Worm (Caenorhabditis elegans) whole organism, young adult: ENCODE results near the gene srh-244.
"Not testable (repeated sequence)": the region's sequence is repeated elsewhere in the genome, so short reads cannot be mapped to it uniquely, and the experiment has no call there.

Source experiments
- B0336.3 ChIP-seq: fragments of 200-800 bp; sonication (Bioruptor generic); IDR thresholded peaks from 2 replicates; pipeline ENCODE4 v1.3.6; 2022; ENCODE audit warnings: missing genetic modification characterization, missing compliant biosample characterization
- C17E4.6 ChIP-seq: fragments of 200-800 bp; sonication (Bioruptor generic); IDR thresholded peaks from 2 replicates; pipeline ENCODE4 v1.3.6; 2022; ENCODE audit warnings: missing genetic modification reagents, missing genetic modification characterization, missing compliant biosample characterization
- F10E7.11 ChIP-seq: sonication (generic microtip); optimal IDR thresholded peaks from 2 replicates; lab custom pipeline; 2017; ENCODE audit warnings: mild to moderate bottlenecking, missing genetic modification characterization, moderate library complexity, missing compliant biosample characterization
- F23B12.7 ChIP-seq: sonication (generic microtip); optimal IDR thresholded peaks from 2 replicates; lab custom pipeline; 2017; ENCODE audit warnings: missing genetic modification characterization, mild to moderate bottlenecking, missing compliant biosample characterization, antibody characterized with exemption, moderate library complexity; ENCODE audit not compliant: insufficient read depth
- T07F8.4 ChIP-seq: sonication (generic microtip); optimal IDR thresholded peaks from 2 replicates; lab custom pipeline; 2016; ENCODE audit warnings: mild to moderate bottlenecking, missing genetic modification characterization, moderate library complexity, missing compliant biosample characterization
- Y67H2A.10 ChIP-seq: fragments of 200-800 bp; sonication (Bioruptor generic); conservative IDR thresholded peaks from 2 replicates; pipeline ENCODE4 v1.3.6; 2022; ENCODE audit warnings: missing genetic modification reagents, missing genetic modification characterization, missing compliant biosample characterization
- cebp-1 ChIP-seq, 2 experiments: fragments of 200-800 bp in 1 of 2; sonication (Bioruptor generic) in 1 of 2; sonication (generic microtip) in 1 of 2; IDR thresholded peaks in 1 of 2; optimal IDR thresholded peaks in 1 of 2; 2 replicates each; pipeline versions ENCODE4 v1.3.6 to Lab custom; 2017 to 2022; ENCODE audit warnings: missing compliant biosample characterization in 2 of 2, missing genetic modification characterization in 2 of 2, mild to moderate bottlenecking in 1 of 2, missing genetic modification reagents in 1 of 2, moderate library complexity in 1 of 2
- cebp-2 ChIP-seq: fragments of 200-800 bp; sonication (Bioruptor generic); IDR thresholded peaks from 2 replicates; pipeline ENCODE4 v1.3.6; 2022; ENCODE audit warnings: missing genetic modification characterization, missing compliant biosample characterization
- ceh-100 ChIP-seq: fragments of 200-800 bp; sonication (Bioruptor generic); IDR thresholded peaks from 2 replicates; pipeline ENCODE4 v1.3.6; 2022; ENCODE audit warnings: missing genetic modification reagents, missing genetic modification characterization, missing compliant biosample characterization
- ceh-27 ChIP-seq: fragments of 200-800 bp; sonication (Bioruptor generic); optimal IDR thresholded peaks from 2 replicates; lab custom pipeline; 2018; ENCODE audit warnings: mild to moderate bottlenecking, missing genetic modification characterization, moderate library complexity, missing compliant biosample characterization
- ceh-40 ChIP-seq: fragments of 200-800 bp; sonication (Bioruptor generic); IDR thresholded peaks from 2 replicates; pipeline ENCODE4 v1.3.6; 2022; ENCODE audit warnings: missing genetic modification characterization, missing compliant biosample characterization
- ceh-79 ChIP-seq: sonication (generic microtip); optimal IDR thresholded peaks from 2 replicates; lab custom pipeline; 2017; ENCODE audit warnings: mild to moderate bottlenecking, missing genetic modification characterization, missing compliant biosample characterization
- efl-1 ChIP-seq: fragments of 150-350 bp; optimal IDR thresholded peaks from 2 replicates; lab custom pipeline; 2014; ENCODE audit warnings: missing biosample characterization, missing genetic modification reagents, missing genetic modification characterization
- ets-4 ChIP-seq: fragments of 200-800 bp; sonication (Bioruptor generic); optimal IDR thresholded peaks from 2 replicates; lab custom pipeline; 2018; ENCODE audit warnings: mild to moderate bottlenecking, missing genetic modification characterization, missing compliant biosample characterization
- gei-17 ChIP-seq: fragments of 200-800 bp; sonication (Bioruptor generic); optimal IDR thresholded peaks from 2 replicates; lab custom pipeline; 2018; ENCODE audit warnings: mild to moderate bottlenecking, missing genetic modification characterization, missing compliant biosample characterization
- him-1 ChIP-seq: sonication (generic microtip); optimal IDR thresholded peaks from 2 replicates; lab custom pipeline; 2016; ENCODE audit warnings: missing genotype, missing genetic modification reagents, missing genetic modification characterization, missing compliant biosample characterization
- hlh-12 ChIP-seq: sonication (generic microtip); optimal IDR thresholded peaks from 2 replicates; lab custom pipeline; 2016; ENCODE audit warnings: missing genetic modification characterization, missing compliant biosample characterization
- hlh-26 ChIP-seq: fragments of 200-800 bp; sonication (Bioruptor generic); conservative IDR thresholded peaks from 2 replicates; pipeline ENCODE4 v1.3.6; 2022; ENCODE audit warnings: missing genetic modification reagents, missing genetic modification characterization, missing compliant biosample characterization
- hmg-20 ChIP-seq: fragments of 200-800 bp; sonication (Bioruptor generic); IDR thresholded peaks from 2 replicates; pipeline ENCODE4 v1.3.6; 2022; ENCODE audit warnings: missing genetic modification reagents, missing genetic modification characterization, missing compliant biosample characterization
- hsf-1 ChIP-seq: fragments of 200-800 bp; sonication (Bioruptor generic); IDR thresholded peaks from 2 replicates; pipeline ENCODE4 v1.3.6; 2022; ENCODE audit warnings: missing genetic modification reagents, missing genetic modification characterization, missing compliant biosample characterization
- let-607 ChIP-seq, 2 experiments: fragments of 200-800 bp in 1 of 2; sonication (Bioruptor generic) in 1 of 2; sonication (generic microtip) in 1 of 2; optimal IDR thresholded peaks; 2 replicates each; lab custom pipeline; 2016 to 2018; ENCODE audit warnings: mild to moderate bottlenecking in 2 of 2, missing compliant biosample characterization in 2 of 2, missing genetic modification characterization in 2 of 2, moderate library complexity in 2 of 2, missing genotype in 1 of 2
- lin-40 ChIP-seq: sonication (generic microtip); optimal IDR thresholded peaks from 2 replicates; lab custom pipeline; 2016; ENCODE audit warnings: missing genetic modification characterization, mild to moderate bottlenecking, missing compliant biosample characterization, missing genotype, missing genetic modification reagents
- lin-54 ChIP-seq: fragments of 200-800 bp; sonication (Bioruptor generic); optimal IDR thresholded peaks from 2 replicates; lab custom pipeline; 2018; ENCODE audit warnings: mild to moderate bottlenecking, missing genetic modification characterization, missing compliant biosample characterization
- lsl-1 ChIP-seq: fragments of 200-800 bp; sonication (Bioruptor generic); optimal IDR thresholded peaks from 2 replicates; lab custom pipeline; 2018; ENCODE audit warnings: mild to moderate bottlenecking, missing genetic modification characterization, moderate library complexity, missing compliant biosample characterization
- madf-6 ChIP-seq: fragments of 200-800 bp; sonication (Bioruptor generic); IDR thresholded peaks from 2 replicates; pipeline ENCODE4 v1.3.6; 2022; ENCODE audit warnings: missing genetic modification reagents, missing genetic modification characterization, missing compliant biosample characterization
- mel-28 ChIP-seq: sonication (generic microtip); optimal IDR thresholded peaks from 2 replicates; lab custom pipeline; 2016; ENCODE audit warnings: borderline replicate concordance, mild to moderate bottlenecking, missing genetic modification characterization, missing compliant biosample characterization
- nhr-179 ChIP-seq: sonication (generic microtip); optimal IDR thresholded peaks from 2 replicates; lab custom pipeline; 2016; ENCODE audit warnings: mild to moderate bottlenecking, missing genetic modification characterization, missing compliant biosample characterization
- nhr-90 ChIP-seq: sonication (generic microtip); optimal IDR thresholded peaks from 2 replicates; lab custom pipeline; 2016; ENCODE audit warnings: missing genotype, mild to moderate bottlenecking, missing genetic modification characterization, missing compliant biosample characterization
- snpc-1.3 ChIP-seq: sonication (generic microtip); optimal IDR thresholded peaks from 2 replicates; lab custom pipeline; 2017; ENCODE audit warnings: missing genetic modification characterization, mild to moderate bottlenecking, missing compliant biosample characterization, antibody characterized with exemption, moderate library complexity, missing genotype, missing genetic modification reagents; ENCODE audit not compliant: insufficient read depth
- snpc-3.4 ChIP-seq: sonication (generic microtip); optimal IDR thresholded peaks from 2 replicates; lab custom pipeline; 2017; ENCODE audit warnings: missing genetic modification characterization, mild to moderate bottlenecking, missing compliant biosample characterization, antibody characterized with exemption, moderate library complexity, missing genotype, missing genetic modification reagents
- somi-1 ChIP-seq: fragments of 200-800 bp; sonication (Bioruptor generic); optimal IDR thresholded peaks from 2 replicates; lab custom pipeline; 2018; ENCODE audit warnings: mild to moderate bottlenecking, missing genetic modification characterization, missing compliant biosample characterization
- unc-130 ChIP-seq: sonication (generic microtip); optimal IDR thresholded peaks from 2 replicates; lab custom pipeline; 2016; ENCODE audit warnings: missing genetic modification reagents, missing genetic modification characterization, missing compliant biosample characterization
- ztf-22 ChIP-seq: fragments of 200-800 bp; sonication (Bioruptor generic); optimal IDR thresholded peaks from 2 replicates; lab custom pipeline; 2018; ENCODE audit warnings: mild to moderate bottlenecking, missing genetic modification characterization, moderate library complexity, missing compliant biosample characterization

The srh-244 gene

DNA sequence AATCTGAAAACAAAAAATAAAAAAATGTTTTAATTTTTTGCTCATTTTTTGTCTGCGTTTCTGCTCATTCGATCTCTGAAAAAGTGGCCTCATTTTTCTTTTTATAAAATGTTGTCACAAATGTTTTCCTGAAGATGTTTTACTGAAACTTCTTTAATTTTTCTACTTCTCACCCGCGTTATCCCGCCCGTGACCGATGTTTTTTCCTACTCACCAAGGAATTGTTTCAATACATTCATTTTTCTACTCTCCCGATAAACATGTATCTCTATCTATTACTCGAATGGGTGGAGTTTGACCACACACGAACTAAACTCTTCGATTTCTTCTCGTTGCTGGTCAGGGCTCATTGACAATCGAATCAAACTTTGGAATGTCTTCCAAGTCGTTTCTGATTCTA is 12.8 kb upstream of the srh-244 start, which contains the start of gene F10G2.2:
F10G2.2 (plus strand) TSS at position 301 of the 400 bp plus-strand sequence.
- TF ChIP-seq mel-28 (no peak), F10E7.11 (no peak), hsf-1 (GFP tag; lab: Robert Waterston, UW) (no peak), ets-4 (GFP tag; lab: Kevin White, UChicago) (no peak), ceh-79 (tag; lab: Kevin White, UChicago) (no peak), lin-54 (GFP tag; lab: Kevin White, UChicago) (no peak), somi-1 (GFP tag; lab: Kevin White, UChicago) (no peak), C17E4.6 (GFP tag; lab: Robert Waterston, UW) (no peak), ceh-27 (GFP tag; lab: Kevin White, UChicago) (no peak)

DNA sequence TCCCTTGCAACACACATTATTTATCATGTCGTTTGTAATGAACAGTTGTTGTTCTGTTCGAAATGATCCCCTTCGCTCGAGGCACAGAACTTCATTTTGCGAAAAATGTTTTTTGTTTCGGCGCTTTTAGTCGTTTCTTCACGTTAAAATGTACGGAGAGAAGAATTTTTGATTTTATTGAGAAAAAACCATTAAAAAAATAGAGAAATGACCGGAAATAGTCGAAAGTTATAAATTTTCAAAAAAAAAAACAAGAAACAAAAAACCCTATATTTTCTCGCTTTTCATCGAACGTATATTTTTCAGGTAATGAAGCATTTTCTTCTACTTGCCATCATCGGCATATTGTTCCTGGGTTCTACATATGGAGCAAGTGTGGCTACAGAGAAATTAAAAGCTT is 11.4 kb upstream of the srh-244 start, which contains the start of gene F10G2.1:
F10G2.1 (plus strand) TSS at position 301 of the 400 bp plus-strand sequence.
- TF ChIP-seq let-607 (tag; optimal IDR thresholded peaks at IDR 0.05; lab: Kevin White, UChicago) (no peak), hmg-20 (GFP tag; lab: Robert Waterston, UW) (no peak), nhr-179 (tag; lab: Kevin White, UChicago) (no peak), Y67H2A.10 (GFP tag; lab: Robert Waterston, UW) (no peak), mel-28 (no peak), cebp-2 (no peak), cebp-1 (GFP tag; IDR thresholded peaks at IDR 0.05; lab: Robert Waterston, UW) (no peak), cebp-1 (tag; optimal IDR thresholded peaks at IDR 0.05; lab: Kevin White, UChicago) (no peak), T07F8.4 (tag; lab: Kevin White, UChicago) (no peak), ztf-22 (GFP tag; lab: Kevin White, UChicago) (no peak), F23B12.7 (tag; lab: Kevin White, UChicago) (no peak), lin-40 (tag; lab: Kevin White, UChicago) (no peak), efl-1 (GFP tag; lab: Kevin White, UChicago) (no peak), unc-130 (GFP tag; lab: Kevin White, UChicago) (no peak)
- TF ChIP-seq, all 124 proteins: peak for 0

ce11 chrV:7337218-7337617 is 6.4 kb upstream of the srh-244 start, which contains the start of gene F10G2.7:
Gene F10G2.7, minus strand, starts transcription at chrV:7337318.
- TF ChIP-seq lin-54 (GFP tag; lab: Kevin White, UChicago); ceh-40 (GFP tag; lab: Robert Waterston, UW); efl-1 (GFP tag; lab: Kevin White, UChicago): not testable (repeated sequence)

- no peak for TF ChIP-seq him-1 (tag; lab: Kevin White, UChicago)
- no peak for TF ChIP-seq unc-130 (GFP tag; lab: Kevin White, UChicago)
- no peak for TF ChIP-seq B0336.3 (GFP tag; lab: Robert Waterston, UW)
- TF ChIP-seq gei-17 (GFP tag; lab: Kevin White, UChicago) = no peak
- no peak for TF ChIP-seq hlh-26 (GFP tag; lab: Robert Waterston, UW)
- no peak for TF ChIP-seq hlh-12 (tag; lab: Kevin White, UChicago)
- no peak for TF ChIP-seq lsl-1 (GFP tag; lab: Kevin White, UChicago)
- no peak for TF ChIP-seq ceh-100 (GFP tag; lab: Robert Waterston, UW)
- TF ChIP-seq snpc-1.3 (tag; lab: Kevin White, UChicago) = no peak
- no peak for TF ChIP-seq let-607 (tag; optimal IDR thresholded peaks at IDR 0.05; lab: Kevin White, UChicago)
- TF ChIP-seq snpc-3.4 (tag; lab: Kevin White, UChicago) = no peak
- TF ChIP-seq madf-6 = no peak
- no peak for TF ChIP-seq nhr-90
- TF ChIP-seq, all 124 proteins: peak for 0
These were observed 3.8 kb upstream of the srh-244 start, which contains the start of gene srh-187 for ce11 chrV:7339831-7340230. Gene srh-187, minus strand, starts transcription at chrV:7339931.
